Worm (Caenorhabditis elegans): ENCODE measurements around the gene K08D10.14.

The K08D10.14 gene

DNA sequence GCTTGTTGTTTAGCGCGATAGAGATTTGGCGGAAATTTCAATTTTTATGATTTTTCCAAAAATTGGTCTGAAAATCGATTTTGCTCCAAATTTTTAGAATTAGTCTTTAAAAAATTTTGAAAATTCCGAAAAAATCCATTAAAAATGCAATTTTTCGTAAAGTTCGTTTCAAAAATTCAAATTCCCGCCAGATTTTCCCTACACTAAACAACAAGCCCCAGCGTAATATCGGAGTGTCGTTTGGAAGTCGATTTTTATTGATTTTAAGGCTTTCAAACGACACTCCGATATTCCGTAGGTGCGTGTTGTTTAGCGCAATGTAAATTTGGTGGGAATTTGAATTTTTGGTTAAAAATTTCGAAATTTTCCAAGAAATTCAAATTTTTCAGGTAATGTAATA, 21.9 kb downstream of the K08D10.14 start (continued):
- TF ChIP-seq dox-1 (GFP tag; IDR thresholded peaks at IDR 0.05) (0 out of 2 replicates have a peak, but pooled peaks have one; percentile 36), lin-54 (GFP tag; optimal IDR thresholded peaks at IDR 0.05) (peak; percentile 83), somi-1 (GFP tag; optimal IDR thresholded peaks at IDR 0.05) (no peak), attf-3 (GFP tag; conservative IDR thresholded peaks at IDR 0.05) (peak; percentile 90)

DNA sequence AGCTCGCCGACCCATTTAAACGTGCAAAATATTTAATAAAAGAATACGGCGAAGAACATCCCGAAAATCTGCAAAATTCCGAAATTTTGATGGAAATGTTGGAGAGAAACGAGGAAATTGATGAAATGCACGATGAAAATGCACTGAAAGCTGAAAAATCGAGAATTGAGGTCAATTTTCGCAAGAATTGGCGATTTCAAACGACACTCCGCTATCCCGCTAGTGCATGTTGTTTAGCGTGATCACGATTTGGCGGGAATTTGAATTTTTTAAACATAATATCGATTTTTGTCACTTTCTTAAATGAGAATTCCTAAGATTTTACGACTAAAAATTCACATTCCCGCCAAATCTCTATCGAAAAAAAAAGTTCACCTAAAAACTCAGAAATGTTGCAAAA, 22.8 kb downstream of the K08D10.14 start:
- no peak for TF ChIP-seq ztf-25 (GFP tag; IDR thresholded peaks at IDR 0.05)
- TF ChIP-seq attf-3 (GFP tag; conservative IDR thresholded peaks at IDR 0.05), result peak; percentile 28; the same call in 1 of the 2 replicates
- TF ChIP-seq B0336.3 (GFP tag; IDR thresholded peaks at IDR 0.05), result no peak
- TF ChIP-seq unc-62 (GFP tag; optimal IDR thresholded peaks at IDR 0.05), result no peak

DNA sequence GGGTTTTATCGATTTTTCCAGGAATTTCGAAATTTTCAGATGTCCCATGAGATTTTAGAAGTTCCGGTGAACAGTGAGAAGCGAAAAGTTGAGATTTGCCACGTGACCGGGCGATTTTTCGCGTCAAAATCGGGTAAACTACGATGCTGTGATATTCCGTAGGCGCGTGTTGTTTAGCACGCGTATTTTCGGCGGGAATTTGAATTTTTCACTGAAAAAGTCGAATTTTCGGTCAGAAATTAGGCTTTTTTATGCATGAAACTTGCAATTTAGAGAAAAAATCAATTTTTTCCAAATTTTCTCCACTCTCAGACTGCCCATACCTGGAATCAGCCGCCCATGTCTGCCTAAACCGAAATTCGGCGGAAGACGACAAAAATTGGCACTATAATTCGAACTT, 23.7 kb downstream of the K08D10.14 start, which contains the start of gene tsen-34:
Gene tsen-34, plus strand, starts transcription at position 34 of the 400 bp plus-strand sequence.
- no peak for TF ChIP-seq lsl-1 (GFP tag; optimal IDR thresholded peaks at IDR 0.05)
- TF ChIP-seq mcd-1 (GFP tag; IDR thresholded peaks at IDR 0.05), result 0 out of 2 replicates have a peak, but pooled peaks have one; percentile 6
- 0 out of 2 replicates have a peak, but pooled peaks have one; percentile 16 for TF ChIP-seq lin-26 (GFP tag; IDR thresholded peaks at IDR 0.05)
- no peak for TF ChIP-seq egl-44 (GFP tag; IDR thresholded peaks at IDR 0.05)
- 0 out of 2 replicates have a peak, but pooled peaks have one; percentile 19 for TF ChIP-seq B0336.3 (GFP tag; IDR thresholded peaks at IDR 0.05)
- TF ChIP-seq mel-28 (tag; optimal IDR thresholded peaks at IDR 0.05; ENCODE audit: borderline replicate concordance), result no peak
- no peak for TF ChIP-seq ccch-3 (GFP tag; optimal IDR thresholded peaks at IDR 0.05)
- TF ChIP-seq snpc-3.4 (tag; optimal IDR thresholded peaks at IDR 0.05), result no peak

DNA sequence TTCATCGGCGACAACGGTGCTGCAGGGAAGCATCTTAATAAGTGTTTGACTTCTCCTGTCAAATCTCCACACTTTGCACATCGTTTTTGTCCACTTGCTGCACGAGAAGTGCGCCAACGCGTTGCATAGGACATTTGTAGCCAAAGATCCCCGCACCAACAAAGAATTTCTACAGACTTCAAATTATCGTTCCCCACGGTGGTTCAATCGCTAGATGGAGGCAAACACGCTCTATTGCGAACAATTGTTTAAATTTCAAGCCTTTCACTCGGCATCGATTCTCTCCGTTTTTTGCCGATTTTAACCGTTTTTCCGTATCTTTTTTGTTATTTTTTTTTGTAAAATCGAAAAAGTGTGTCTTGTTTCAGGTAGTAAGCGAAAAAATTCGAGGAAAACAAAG, 25.3 kb downstream of the K08D10.14 start:
- TF ChIP-seq mcd-1 (GFP tag; IDR thresholded peaks at IDR 0.05) (peak; percentile 71), hmg-1.2 (GFP tag; IDR thresholded peaks at IDR 0.05) (peak; percentile 52; the same call in 1 of the 2 replicates), attf-3 (GFP tag; conservative IDR thresholded peaks at IDR 0.05) (0 out of 2 replicates have a peak, but pooled peaks have one; percentile 12)

DNA sequence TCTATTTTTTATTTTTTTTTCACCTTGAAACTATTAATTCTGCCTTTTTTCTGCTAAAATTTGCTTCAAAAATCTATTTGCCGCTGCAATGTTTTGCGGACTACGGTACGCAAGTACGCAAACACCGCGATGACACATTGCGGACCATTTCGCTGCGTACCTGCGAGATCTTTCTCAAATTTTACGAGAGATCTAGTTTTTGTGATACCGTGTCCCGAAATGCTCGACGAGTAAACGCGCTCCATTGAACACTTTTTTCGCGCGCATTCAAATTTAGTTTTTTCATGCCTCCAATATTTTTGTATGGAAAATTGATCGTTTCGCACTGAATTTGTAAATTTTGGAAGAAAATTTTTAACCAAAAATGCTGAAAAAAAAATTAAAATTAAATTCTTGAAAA, 30.0 kb downstream of the K08D10.14 start:
- TF ChIP-seq ztf-28 (GFP tag; IDR thresholded peaks at IDR 0.05) (0 out of 2 replicates have a peak, but pooled peaks have one; percentile 56), F37B4.10 (GFP tag; IDR thresholded peaks at IDR 0.05) (0 out of 2 replicates have a peak, but pooled peaks have one; percentile 68), ceh-100 (GFP tag; IDR thresholded peaks at IDR 0.05) (peak; percentile 82), ekl-4 (GFP tag; IDR thresholded peaks at IDR 0.05) (peak; percentile 82), hmg-1.2 (GFP tag; IDR thresholded peaks at IDR 0.05) (peak; percentile 96), attf-3 (GFP tag; conservative IDR thresholded peaks at IDR 0.05) (peak; percentile 81), egl-18 (GFP tag; IDR thresholded peaks at IDR 0.05) (peak; percentile 82), K11D2.4 (GFP tag; IDR thresholded peaks at IDR 0.05) (peak; percentile 96), F33H1.4 (GFP tag; IDR thresholded peaks at IDR 0.05) (peak; percentile 81), attf-5 (GFP tag; optimal IDR thresholded peaks at IDR 0.05) (peak; percentile 12), Y56A3A.18 (GFP tag; IDR thresholded peaks at IDR 0.05) (0 out of 2 replicates have a peak, but pooled peaks have one; percentile 51), rcor-1 (GFP tag; IDR thresholded peaks at IDR 0.05) (peak; percentile 93), Y53G8AR.9 (GFP tag; conservative IDR thresholded peaks at IDR 0.05) (peak; percentile 93), pbrm-1 (GFP tag; IDR thresholded peaks at IDR 0.05) (peak; percentile 93), hsf-1 (GFP tag; IDR thresholded peaks at IDR 0.05) (peak; percentile 42; the same call in 1 of the 2 replicates), D2030.7 (GFP tag; IDR thresholded peaks at IDR 0.05) (peak; percentile 21; the same call in 1 of the 2 replicates), hmg-20 (GFP tag; IDR thresholded peaks at IDR 0.05) (peak; percentile 72), ceh-91 (GFP tag; IDR thresholded peaks at IDR 0.05) (peak; percentile 63; the same call in 1 of the 2 replicates), lin-26 (GFP tag; IDR thresholded peaks at IDR 0.05) (peak; percentile 74; the same call in 1 of the 2 replicates), nfyb-1 (GFP tag; IDR thresholded peaks at IDR 0.05) (peak; percentile 98), Y79H2A.3 (GFP tag; conservative IDR thresholded peaks at IDR 0.05) (peak; percentile 75; the same call in 1 of the 2 replicates), lin-54 (GFP tag; optimal IDR thresholded peaks at IDR 0.05) (peak; percentile 72), ceh-40 (GFP tag; IDR thresholded peaks at IDR 0.05) (0 out of 2 replicates have a peak, but pooled peaks have one; percentile 25), C06A6.2 (GFP tag; conservative IDR thresholded peaks at IDR 0.05) (peak; percentile 89), egl-44 (GFP tag; IDR thresholded peaks at IDR 0.05) (0 out of 2 replicates have a peak, but pooled peaks have one; percentile 45), madf-6 (GFP tag; IDR thresholded peaks at IDR 0.05) (peak; percentile 49), bed-2 (GFP tag; IDR thresholded peaks at IDR 0.05) (peak; percentile 83), dox-1 (GFP tag; IDR thresholded peaks at IDR 0.05) (peak; percentile 97), mcd-1 (GFP tag; IDR thresholded peaks at IDR 0.05) (peak; percentile 100), Y67H2A.10 (GFP tag; conservative IDR thresholded peaks at IDR 0.05) (0 out of 2 replicates have a peak, but pooled peaks have one; percentile 44)

Measured in whole organism, young adult.